Fruit fly (Drosophila melanogaster) whole organism, embryonic: Measurements from ENCODE around the gene CG7135.

ENCODE experiments used
- CG4820 ChIP-seq: fragments of 200-800 bp; sonication (Bioruptor generic); optimal IDR thresholded peaks from 3 replicates; lab custom pipeline; 2016; ENCODE audit warnings: missing biosample characterization, missing genetic modification characterization
- CG7786 ChIP-seq: fragments of 200-800 bp; sonication (Bioruptor generic); optimal IDR thresholded peaks from 2 replicates; lab custom pipeline; 2016; ENCODE audit warnings: missing biosample characterization, missing genetic modification characterization
- Optix ChIP-seq: fragments of 200-800 bp; sonication (Bioruptor generic); IDR thresholded peaks from 3 replicates; pipeline ENCODE4 v1.3.6; 2022; ENCODE audit warnings: missing biosample characterization, missing genetic modification characterization
- ci ChIP-seq: fragments of 200-800 bp; sonication (Bioruptor generic); IDR thresholded peaks from 3 replicates; pipeline ENCODE4 v1.3.6; 2022; ENCODE audit warnings: missing biosample characterization, missing genetic modification characterization
- pum ChIP-seq: fragments of 200-800 bp; sonication (Bioruptor generic); optimal IDR thresholded peaks from 2 replicates; lab custom pipeline; 2016; ENCODE audit warnings: missing biosample characterization, missing genetic modification characterization
- trh ChIP-seq: fragments of 200-800 bp; sonication (Bioruptor generic); optimal IDR thresholded peaks from 2 replicates; lab custom pipeline; 2016; ENCODE audit warnings: missing biosample characterization, missing genetic modification characterization

dm6 chrX:18058108-18058507 is 45.3 kb upstream of the CG7135 start:
- TF ChIP-seq trh (no peak), Optix (GFP tag; lab: Robert Waterston, UW) (no peak), CG4820 (GFP tag; lab: Kevin White, UChicago) (no peak), ci (GFP tag; lab: Robert Waterston, UW) (no peak), pum (GFP tag; lab: Kevin White, UChicago) (no peak), CG7786 (no peak)
